Worm (Caenorhabditis elegans): Measurements from ENCODE around the gene srd-59.

srd-59 gene

DNA sequence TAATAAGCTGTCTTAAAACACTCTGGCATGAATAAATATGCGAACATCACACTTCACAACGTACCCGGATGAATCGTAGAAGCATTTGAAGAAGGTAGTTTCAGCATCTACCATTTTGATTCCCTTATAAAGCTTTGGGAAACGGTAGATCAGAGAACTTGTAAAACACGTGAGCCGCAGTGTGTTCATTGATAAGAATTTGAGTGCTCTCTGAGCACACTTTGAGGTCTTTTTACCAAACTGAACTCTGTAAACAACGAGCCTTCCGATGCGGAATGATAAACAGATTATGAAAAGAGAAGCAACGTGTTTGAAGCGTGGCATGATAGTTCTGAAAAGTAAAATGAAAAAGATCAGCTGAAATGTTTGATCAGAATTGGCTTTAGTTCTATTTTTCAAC, 32.8 kb downstream of the srd-59 start, which contains the start of gene aqp-1 (continued):
- TF ChIP-seq lin-15B (tag; optimal IDR thresholded peaks at IDR 0.05) (no peak), nhr-6 (tag; optimal IDR thresholded peaks at IDR 0.05) (no peak), ceh-62 (tag; optimal IDR thresholded peaks at IDR 0.05) (no peak), ces-1 (GFP tag; optimal IDR thresholded peaks at IDR 0.05) (no peak), ceh-82 (tag; optimal IDR thresholded peaks at IDR 0.05) (no peak), ceh-28 (tag; optimal IDR thresholded peaks at IDR 0.05) (no peak), dmd-8 (GFP tag; IDR thresholded peaks at IDR 0.05) (no peak)

DNA sequence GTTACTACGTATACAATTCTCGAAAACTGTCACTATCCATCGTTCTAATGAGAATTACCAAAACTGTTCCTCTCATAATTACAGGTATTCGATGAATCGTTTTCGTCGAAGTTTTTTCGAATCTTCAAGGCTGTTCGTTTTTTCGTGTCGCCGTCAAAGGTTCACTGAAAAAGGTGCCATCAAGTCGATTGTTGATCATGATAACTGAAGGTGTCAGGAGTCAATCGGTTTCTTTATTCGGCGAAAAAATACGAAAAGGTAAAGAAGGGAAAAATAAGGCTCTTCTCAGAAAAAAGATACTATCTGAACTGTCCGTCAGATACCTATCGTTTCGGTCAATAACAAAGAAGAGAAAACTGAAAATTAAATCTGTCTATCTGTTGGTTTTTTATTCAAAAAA, 33.3 kb downstream of the srd-59 start:
- TF ChIP-seq unc-62 (GFP tag; optimal IDR thresholded peaks at IDR 0.05 in 1 of 2) (peak in 1 of 2 experiments; percentile 63), unc-62 (tag; optimal IDR thresholded peaks at IDR 0.05) (no peak), ctbp-1 (GFP tag; IDR thresholded peaks at IDR 0.05) (no peak)

- TF ChIP-seq nhr-25 (tag; optimal IDR thresholded peaks at IDR 0.05; ENCODE audit: borderline replicate concordance, insufficient read depth) (no peak), unc-62 (GFP tag; optimal IDR thresholded peaks at IDR 0.05 in 1 of 2) (peak in 1 of 2 experiments; percentile 68), unc-62 (tag; optimal IDR thresholded peaks at IDR 0.05) (no peak), ztf-11 (tag; optimal IDR thresholded peaks at IDR 0.05) (no peak), aha-1 (tag) (peak; percentile 94), daf-19 (GFP tag; conservative IDR thresholded peaks at IDR 0.05) (no peak), ceh-82 (tag; optimal IDR thresholded peaks at IDR 0.05) (no peak), zip-11 (GFP tag; IDR thresholded peaks at IDR 0.05) (no peak), nhr-42 (GFP tag; IDR thresholded peaks at IDR 0.05) (no peak), nhr-76 (tag; optimal IDR thresholded peaks at IDR 0.05) (no peak), Y5F2A.4 (GFP tag; optimal IDR thresholded peaks at IDR 0.05) (no peak), spr-3 (GFP tag; optimal IDR thresholded peaks at IDR 0.05) (no peak), dmd-9 (GFP tag; IDR thresholded peaks at IDR 0.05) (no peak), arid-1 (GFP tag; conservative IDR thresholded peaks at IDR 0.05) (no peak)
These were observed 34.2 kb downstream of the srd-59 start for ce11 chrII:7239705-7240104.

ce11 chrII:7242754-7243153, 37.3 kb downstream of the srd-59 start:
- TF ChIP-seq F44E2.7 (GFP tag; IDR thresholded peaks at IDR 0.05) (no peak), zfp-2 (tag; optimal IDR thresholded peaks at IDR 0.05) (no peak), nhr-41 (GFP tag; IDR thresholded peaks at IDR 0.05) (no peak), gei-8 (GFP tag; optimal IDR thresholded peaks at IDR 0.05) (no peak), snpc-1.2 (GFP tag; IDR thresholded peaks at IDR 0.05) (no peak), skn-1 (tag; optimal IDR thresholded peaks at IDR 0.05) (no peak), lsy-2 (tag; optimal IDR thresholded peaks at IDR 0.05) (no peak), lin-38 (GFP tag; IDR thresholded peaks at IDR 0.05) (no peak), dmd-6 (GFP tag; IDR thresholded peaks at IDR 0.05) (no peak)

ce11 chrII:7245576-7245975, 40.1 kb downstream of the srd-59 start, which contains the start of gene skpo-3:
TSS of gene skpo-3 (plus strand) at chrII:7245876.
- TF ChIP-seq zfp-3 (GFP tag; conservative IDR thresholded peaks at IDR 0.05) (no peak), daf-16 (GFP tag; optimal IDR thresholded peaks at IDR 0.05) (no peak), daf-16 (tag; optimal IDR thresholded peaks at IDR 0.05) (no peak), lin-29 (GFP tag; IDR thresholded peaks at IDR 0.05) (no peak), unc-39 (tag; optimal IDR thresholded peaks at IDR 0.05) (no peak), zip-11 (GFP tag; IDR thresholded peaks at IDR 0.05) (no peak), F44E2.7 (GFP tag; IDR thresholded peaks at IDR 0.05) (no peak), lim-7 (GFP tag; IDR thresholded peaks at IDR 0.05) (no peak), egl-27 (tag; optimal IDR thresholded peaks at IDR 0.05) (no peak), madf-9 (GFP tag; conservative IDR thresholded peaks at IDR 0.05) (no peak), spr-3 (GFP tag; optimal IDR thresholded peaks at IDR 0.05) (no peak), ceh-28 (tag; optimal IDR thresholded peaks at IDR 0.05) (no peak), Y48G9A.11 (GFP tag; IDR thresholded peaks at IDR 0.05) (no peak), ama-1 (optimal IDR thresholded peaks at IDR 0.05) (no peak), dmd-9 (GFP tag; IDR thresholded peaks at IDR 0.05) (no peak), zfp-2 (tag; optimal IDR thresholded peaks at IDR 0.05) (no peak), nhr-6 (tag; optimal IDR thresholded peaks at IDR 0.05) (no peak)
